Fruit fly (Drosophila melanogaster): ENCODE results near the gene pHCl-2.

pHCl-2 gene

dm6 chr3R:31296989-31297388, 8.2 kb downstream of the pHCl-2 start (continued):
- TF ChIP-seq Hr78 (GFP tag; optimal IDR thresholded peaks at IDR 0.05), result no peak
- TF ChIP-seq Dfd (GFP tag; optimal IDR thresholded peaks at IDR 0.05), result no peak
- TF ChIP-seq CrebA (GFP tag; optimal IDR thresholded peaks at IDR 0.05; ENCODE audit: borderline replicate concordance), result no peak
- no peak for TF ChIP-seq sv (GFP tag; optimal IDR thresholded peaks at IDR 0.05)
- TF ChIP-seq lola (GFP tag; optimal IDR thresholded peaks at IDR 0.05), result no peak
- TF ChIP-seq Abd-B (GFP tag; optimal IDR thresholded peaks at IDR 0.05), result no peak

- TF ChIP-seq br (GFP tag; optimal IDR thresholded peaks at IDR 0.05) (no peak), HLH106 (tag; optimal IDR thresholded peaks at IDR 0.05) (peak; percentile 41), usp (GFP tag; optimal IDR thresholded peaks at IDR 0.05) (no peak), Mio (GFP tag; optimal IDR thresholded peaks at IDR 0.05) (no peak), dl (GFP tag; optimal IDR thresholded peaks at IDR 0.05; ENCODE audit: insufficient read depth in 1 of 2, partially characterized antibody in 2 of 2) (no peak), Jra (GFP tag; optimal IDR thresholded peaks at IDR 0.05) (no peak), N (GFP tag; optimal IDR thresholded peaks at IDR 0.05) (no peak), Dfd (GFP tag; optimal IDR thresholded peaks at IDR 0.05) (no peak), lola (GFP tag; optimal IDR thresholded peaks at IDR 0.05) (no peak), tai (GFP tag; optimal IDR thresholded peaks at IDR 0.05) (no peak), Rel (GFP tag; optimal IDR thresholded peaks at IDR 0.05) (no peak), Rel (tag; optimal IDR thresholded peaks at IDR 0.05) (no peak), psq (GFP tag; optimal IDR thresholded peaks at IDR 0.05) (no peak), ey (GFP tag; optimal IDR thresholded peaks at IDR 0.05) (peak; percentile 17), GATAd (GFP tag; optimal IDR thresholded peaks at IDR 0.05) (no peak), Hr83 (GFP tag; optimal IDR thresholded peaks at IDR 0.05; ENCODE audit: poor library complexity, severe bottlenecking) (no peak), brk (GFP tag; optimal IDR thresholded peaks at IDR 0.05) (no peak), Hr78 (GFP tag; optimal IDR thresholded peaks at IDR 0.05) (no peak), CG9705 (GFP tag; optimal IDR thresholded peaks at IDR 0.05) (no peak), rgr (GFP tag; optimal IDR thresholded peaks at IDR 0.05) (peak; percentile 21), Hnf4 (GFP tag; optimal IDR thresholded peaks at IDR 0.05) (no peak), fru (GFP tag; optimal IDR thresholded peaks at IDR 0.05) (peak; percentile 8), jim (GFP tag; optimal IDR thresholded peaks at IDR 0.05) (no peak), h (GFP tag; optimal IDR thresholded peaks at IDR 0.05) (no peak), woc (GFP tag; optimal IDR thresholded peaks at IDR 0.05) (no peak), OdsH (GFP tag; optimal IDR thresholded peaks at IDR 0.05) (peak; percentile 22), dsf (GFP tag; optimal IDR thresholded peaks at IDR 0.05; ENCODE audit: borderline replicate concordance) (no peak), CrebA (GFP tag; optimal IDR thresholded peaks at IDR 0.05; ENCODE audit: borderline replicate concordance) (no peak), CG32264 (GFP tag; optimal IDR thresholded peaks at IDR 0.05) (no peak), foxo (GFP tag; optimal IDR thresholded peaks at IDR 0.05) (peak in 1 of 2 experiments; percentile 3), pan (optimal IDR thresholded peaks at IDR 0.05) (no peak), Myc (optimal IDR thresholded peaks at IDR 0.05) (no peak), sv (GFP tag; optimal IDR thresholded peaks at IDR 0.05) (no peak), dmrt93B (GFP tag; optimal IDR thresholded peaks at IDR 0.05) (no peak)
These were observed 9.5 kb downstream of the pHCl-2 start for dm6 chr3R:31295694-31296093.

- no peak for TF ChIP-seq rgr (GFP tag; optimal IDR thresholded peaks at IDR 0.05)
- TF ChIP-seq dsf (GFP tag; optimal IDR thresholded peaks at IDR 0.05; ENCODE audit: borderline replicate concordance), result no peak
- TF ChIP-seq Abd-B (GFP tag; optimal IDR thresholded peaks at IDR 0.05), result no peak
- TF ChIP-seq CG9705 (GFP tag; optimal IDR thresholded peaks at IDR 0.05), result no peak
- no peak for TF ChIP-seq woc (GFP tag; optimal IDR thresholded peaks at IDR 0.05)
- no peak for TF ChIP-seq GATAd (GFP tag; optimal IDR thresholded peaks at IDR 0.05)
- no peak for TF ChIP-seq sage (GFP tag; optimal IDR thresholded peaks at IDR 0.05)
- TF ChIP-seq fru (GFP tag; optimal IDR thresholded peaks at IDR 0.05), result no peak
- no peak for TF ChIP-seq CrebA (GFP tag; optimal IDR thresholded peaks at IDR 0.05; ENCODE audit: borderline replicate concordance)
- no peak for TF ChIP-seq N (GFP tag; optimal IDR thresholded peaks at IDR 0.05)
These were observed 15.0 kb downstream of the pHCl-2 start for dm6 chr3R:31290195-31290594.

dm6 chr3R:31287522-31287921, 17.7 kb downstream of the pHCl-2 start:
- TF ChIP-seq foxo (GFP tag; optimal IDR thresholded peaks at IDR 0.05) (peak in 1 of 2 experiments; percentile 11), br (GFP tag; optimal IDR thresholded peaks at IDR 0.05) (peak; percentile 1), h (GFP tag; optimal IDR thresholded peaks at IDR 0.05) (peak; percentile 22), Hnf4 (GFP tag; optimal IDR thresholded peaks at IDR 0.05) (no peak), CG32264 (GFP tag; optimal IDR thresholded peaks at IDR 0.05) (no peak), dmrt93B (GFP tag; optimal IDR thresholded peaks at IDR 0.05) (no peak)

Data from whole organism, wandering third instar larva.